Worm (Caenorhabditis elegans): ENCODE measurements around the gene lipl-2.

lipl-2 gene

DNA sequence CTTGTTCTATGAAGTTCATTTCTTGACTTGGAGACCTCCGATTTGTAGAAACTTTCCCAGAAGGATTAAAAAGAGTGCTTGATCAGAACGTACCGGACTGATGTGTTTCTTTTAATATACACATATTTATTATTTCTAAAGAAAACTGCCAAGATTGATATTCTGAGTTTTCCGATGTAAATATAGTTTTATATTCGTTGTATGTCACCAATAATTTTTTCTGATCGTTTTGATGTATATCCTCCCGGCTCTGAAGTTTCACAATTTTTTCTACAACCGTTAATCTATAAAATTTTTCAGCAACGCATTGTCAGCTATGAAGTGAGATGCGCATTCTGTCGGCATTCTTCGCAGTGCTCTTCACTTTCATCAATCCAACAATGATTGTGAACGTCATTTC lies 5.2 kb downstream of the lipl-2 start, which contains the start of gene F46B6.9:
F46B6.9 (plus strand) TSS at position 301 of the 400 bp plus-strand sequence.
- TF ChIP-seq elt-1 (tag; optimal IDR thresholded peaks at IDR 0.05; ENCODE audit: borderline replicate concordance, insufficient read depth) (no peak), ceh-39 (tag; optimal IDR thresholded peaks at IDR 0.05) (no peak), mls-2 (tag; optimal IDR thresholded peaks at IDR 0.05) (no peak), nhr-2 (tag; optimal IDR thresholded peaks at IDR 0.05) (no peak), M03D4.4 (tag; optimal IDR thresholded peaks at IDR 0.05) (no peak), lin-13 (tag; optimal IDR thresholded peaks at IDR 0.05) (no peak), unc-120 (tag; optimal IDR thresholded peaks at IDR 0.05; ENCODE audit: poor library complexity, severe bottlenecking) (no peak), sptf-1 (tag; optimal IDR thresholded peaks at IDR 0.05) (no peak), unc-39 (tag; optimal IDR thresholded peaks at IDR 0.05) (no peak), ham-2 (GFP tag; optimal IDR thresholded peaks at IDR 0.05) (no peak), bed-3 (GFP tag; optimal IDR thresholded peaks at IDR 0.05) (no peak), nhr-28 (tag; optimal IDR thresholded peaks at IDR 0.05) (no peak), lsy-2 (tag; optimal IDR thresholded peaks at IDR 0.05) (no peak), snpc-4 (tag; optimal IDR thresholded peaks at IDR 0.05) (no peak)

DNA sequence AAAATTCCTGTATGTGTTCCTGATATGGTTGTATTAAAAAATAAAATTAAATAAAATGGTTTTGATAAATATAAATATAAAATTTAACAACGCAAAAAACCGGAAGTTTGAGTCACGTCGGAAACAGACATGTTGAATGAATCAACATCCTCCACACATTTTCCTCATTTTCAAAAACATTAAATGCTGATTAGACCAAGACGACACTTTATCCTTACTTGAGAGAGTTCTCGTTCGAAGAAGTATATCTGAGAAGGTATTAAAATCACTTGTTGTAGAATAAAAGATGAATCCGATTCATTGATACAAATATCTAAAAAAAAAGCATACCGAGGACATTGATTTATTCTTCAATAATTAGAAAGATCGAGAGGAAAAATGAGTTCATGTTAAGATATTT lies 6.8 kb downstream of the lipl-2 start:
- no peak for TF ChIP-seq lin-32 (GFP tag; optimal IDR thresholded peaks at IDR 0.05)
- TF ChIP-seq nhr-28 (tag; optimal IDR thresholded peaks at IDR 0.05) = no peak
- TF ChIP-seq ceh-39 (tag; optimal IDR thresholded peaks at IDR 0.05) = no peak
- TF ChIP-seq ham-2 (GFP tag; optimal IDR thresholded peaks at IDR 0.05) = no peak
- TF ChIP-seq M03D4.4 (tag; optimal IDR thresholded peaks at IDR 0.05) = no peak
- TF ChIP-seq unc-120 (tag; optimal IDR thresholded peaks at IDR 0.05; ENCODE audit: poor library complexity, severe bottlenecking) = no peak
- no peak for TF ChIP-seq lin-13 (tag; optimal IDR thresholded peaks at IDR 0.05)
- no peak for TF ChIP-seq lsy-2 (tag; optimal IDR thresholded peaks at IDR 0.05)
- no peak for TF ChIP-seq unc-39 (tag; optimal IDR thresholded peaks at IDR 0.05)
- no peak for TF ChIP-seq zip-8 (tag; optimal IDR thresholded peaks at IDR 0.05)
- TF ChIP-seq ceh-43 (GFP tag; optimal IDR thresholded peaks at IDR 0.05) = no peak
- TF ChIP-seq tbx-8 (GFP tag; optimal IDR thresholded peaks at IDR 0.05) = no peak
- no peak for TF ChIP-seq elt-3 (tag; optimal IDR thresholded peaks at IDR 0.05)
- TF ChIP-seq elt-1 (tag; optimal IDR thresholded peaks at IDR 0.05; ENCODE audit: borderline replicate concordance, insufficient read depth) = no peak
- TF ChIP-seq mab-5 (tag; optimal IDR thresholded peaks at IDR 0.05) = no peak

DNA sequence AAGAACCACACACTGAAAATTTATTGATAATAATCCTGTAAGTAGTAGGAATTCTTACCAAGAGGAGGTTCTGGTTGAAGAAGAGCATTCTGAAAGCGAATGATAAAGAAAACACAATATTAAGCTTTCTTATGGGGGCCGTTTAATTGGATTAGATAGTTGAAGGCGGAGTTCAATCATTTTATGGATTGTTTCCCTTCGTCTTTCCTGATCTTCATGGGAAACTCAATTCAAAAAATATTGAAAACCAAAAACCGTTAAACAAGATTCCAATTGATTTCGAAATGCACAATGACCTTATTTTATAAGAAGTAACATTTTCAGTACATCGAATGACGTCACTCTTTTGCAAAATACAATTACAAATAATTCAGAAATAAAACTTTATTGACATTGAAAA lies 7.7 kb downstream of the lipl-2 start, which contains the start of gene F46B6.13:
F46B6.13 (minus strand) TSS at position 101 of the 400 bp plus-strand sequence.
- no peak for TF ChIP-seq nhr-237 (tag; optimal IDR thresholded peaks at IDR 0.05)

- TF ChIP-seq ham-2 (GFP tag; optimal IDR thresholded peaks at IDR 0.05) (no peak), tbx-8 (GFP tag; optimal IDR thresholded peaks at IDR 0.05) (no peak), M03D4.4 (tag; optimal IDR thresholded peaks at IDR 0.05) (no peak)
Observed at ce11 chrV:9801965-9802364, 10.6 kb downstream of the lipl-2 start, which contains the start of gene F46B6.10. Gene F46B6.10 (minus strand): TSS chrV:9802065.

ce11 chrV:9803176-9803575 lies 11.8 kb downstream of the lipl-2 start, which contains the start of gene sru-39:
Gene sru-39 (plus strand): TSS chrV:9803476.
- TF ChIP-seq unc-39 (tag; optimal IDR thresholded peaks at IDR 0.05) = no peak
- no peak for TF ChIP-seq M03D4.4 (tag; optimal IDR thresholded peaks at IDR 0.05)
- no peak for TF ChIP-seq bed-3 (GFP tag; optimal IDR thresholded peaks at IDR 0.05)
- no peak for TF ChIP-seq ztf-11 (tag; optimal IDR thresholded peaks at IDR 0.05)
- no peak for TF ChIP-seq sem-2 (GFP tag; optimal IDR thresholded peaks at IDR 0.05)
- no peak for TF ChIP-seq ces-1 (GFP tag; optimal IDR thresholded peaks at IDR 0.05)
- TF ChIP-seq flh-1 (GFP tag; optimal IDR thresholded peaks at IDR 0.05) = no peak
- no peak for TF ChIP-seq hlh-1 (tag; optimal IDR thresholded peaks at IDR 0.05)
- TF ChIP-seq unc-62 (GFP tag; optimal IDR thresholded peaks at IDR 0.05) = no peak
- no peak for TF ChIP-seq nhr-237 (tag; optimal IDR thresholded peaks at IDR 0.05)
- no peak for TF ChIP-seq cnd-1 (tag; optimal IDR thresholded peaks at IDR 0.05)
- TF ChIP-seq sptf-1 (tag; optimal IDR thresholded peaks at IDR 0.05) = no peak
- TF ChIP-seq mab-5 (tag; optimal IDR thresholded peaks at IDR 0.05) = no peak
- TF ChIP-seq nhr-2 (tag; optimal IDR thresholded peaks at IDR 0.05) = no peak
- no peak for TF ChIP-seq snpc-4 (tag; optimal IDR thresholded peaks at IDR 0.05)
- no peak for TF ChIP-seq drap-1 (GFP tag; optimal IDR thresholded peaks at IDR 0.05)
- TF ChIP-seq nhr-76 (tag; optimal IDR thresholded peaks at IDR 0.05) = no peak
- no peak for TF ChIP-seq ceh-83 (GFP tag; optimal IDR thresholded peaks at IDR 0.05)
- TF ChIP-seq lsy-2 (tag; optimal IDR thresholded peaks at IDR 0.05) = no peak
- TF ChIP-seq unc-120 (tag; optimal IDR thresholded peaks at IDR 0.05; ENCODE audit: poor library complexity, severe bottlenecking) = no peak

All from whole organism, mixed stage, embryonic.